Worm (Caenorhabditis elegans) whole organism, L4/young adult: Measurements from ENCODE around the gene F45E12.6.

Experiments
- W03F9.2 ChIP-seq: fragments of 150-350 bp; optimal IDR thresholded peaks from 2 replicates; lab custom pipeline; 2014; ENCODE audit warnings: missing biosample characterization, missing genetic modification characterization
- him-1 ChIP-seq: sonication (generic microtip); optimal IDR thresholded peaks from 2 replicates; lab custom pipeline; 2016; ENCODE audit warnings: missing genotype, missing genetic modification reagents, missing genetic modification characterization, missing compliant biosample characterization

DNA sequence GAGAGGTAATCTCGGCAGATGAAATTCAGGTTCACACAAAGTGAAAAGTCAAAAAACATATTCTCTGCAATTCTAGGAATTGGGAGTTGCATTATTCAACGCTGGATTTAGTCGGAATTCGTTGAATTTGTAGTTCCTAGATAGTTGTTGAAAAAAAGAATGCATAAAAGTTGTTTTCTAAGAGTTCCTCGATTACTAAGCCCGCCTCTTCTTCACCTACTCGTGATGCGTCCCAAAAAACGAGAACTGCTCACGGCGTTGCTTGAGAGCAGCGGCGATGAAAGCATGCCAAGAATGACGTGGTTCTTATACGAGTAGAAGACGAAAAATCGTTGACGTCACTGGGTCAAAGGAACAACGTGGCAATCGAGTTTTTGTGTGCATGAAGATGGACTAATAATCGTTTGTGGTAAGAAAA, 11.1 kb upstream of the F45E12.6 start:
- TF ChIP-seq him-1 (tag; lab: Kevin White, UChicago) (no peak), W03F9.2 (no peak)
